Worm (Caenorhabditis elegans): ENCODE results near the gene chil-4.

Gene chil-4

ce11 chrII:9892409-9892808, 36.9 kb upstream of the chil-4 start, which contains the start of gene C08H9.16 (continued):
- TF ChIP-seq nhr-25 (tag; optimal IDR thresholded peaks at IDR 0.05; ENCODE audit: borderline replicate concordance, insufficient read depth) (no peak), dmd-9 (GFP tag; IDR thresholded peaks at IDR 0.05) (no peak), nhr-11 (tag; optimal IDR thresholded peaks at IDR 0.05) (peak; percentile 67), spr-3 (GFP tag; optimal IDR thresholded peaks at IDR 0.05) (no peak), saeg-2 (GFP tag; IDR thresholded peaks at IDR 0.05) (no peak), nhr-237 (tag; optimal IDR thresholded peaks at IDR 0.05) (no peak), dmd-6 (GFP tag; IDR thresholded peaks at IDR 0.05) (peak; percentile 26; the same call in 1 of the 2 replicates), F49E8.2 (tag; optimal IDR thresholded peaks at IDR 0.05; ENCODE audit: borderline replicate concordance) (no peak), T26A8.4 (GFP tag; IDR thresholded peaks at IDR 0.05) (no peak), Y105C5A.15 (GFP tag; IDR thresholded peaks at IDR 0.05) (no peak), nhr-10 (tag; optimal IDR thresholded peaks at IDR 0.05) (no peak), D1046.2 (GFP tag; IDR thresholded peaks at IDR 0.05) (peak; percentile 98), ceh-20 (GFP tag; IDR thresholded peaks at IDR 0.05) (no peak)

DNA sequence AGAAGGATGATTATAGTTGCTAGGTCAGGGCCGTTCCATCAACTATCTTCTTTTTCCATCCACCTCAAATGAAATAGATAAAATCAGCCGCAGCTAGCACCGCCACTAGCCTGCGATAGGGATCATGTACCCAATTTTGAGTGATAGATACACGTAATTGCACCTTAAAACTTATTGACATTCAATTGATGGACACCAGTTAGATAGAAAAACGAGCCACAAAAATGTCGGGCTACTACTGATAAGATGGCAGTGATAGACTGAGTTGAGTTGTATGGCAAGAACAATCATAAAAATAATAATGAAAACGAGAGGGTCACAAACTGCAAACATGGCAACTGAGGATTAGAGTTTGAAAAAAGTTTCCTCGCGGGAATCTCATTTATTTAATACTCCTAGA, 36.3 kb upstream of the chil-4 start:
- TF ChIP-seq attf-4 (tag; optimal IDR thresholded peaks at IDR 0.05), result no peak
- TF ChIP-seq F49E8.2 (tag; optimal IDR thresholded peaks at IDR 0.05; ENCODE audit: borderline replicate concordance), result no peak
- peak; percentile 79 for TF ChIP-seq tra-1 (GFP tag; IDR thresholded peaks at IDR 0.05)
- no peak for TF ChIP-seq nhr-77 (tag; optimal IDR thresholded peaks at IDR 0.05)
- TF ChIP-seq set-16 (GFP tag; IDR thresholded peaks at IDR 0.05), result no peak
- 0 out of 2 replicates have a peak, but pooled peaks have one; percentile 11 for TF ChIP-seq ceh-20 (GFP tag; IDR thresholded peaks at IDR 0.05)
- peak; percentile 62 for TF ChIP-seq nhr-28 (tag; optimal IDR thresholded peaks at IDR 0.05)
- TF ChIP-seq nhr-76 (tag; optimal IDR thresholded peaks at IDR 0.05), result no peak
- no peak for TF ChIP-seq ztf-11 (tag; optimal IDR thresholded peaks at IDR 0.05)
- TF ChIP-seq pqm-1 (tag; optimal IDR thresholded peaks at IDR 0.05), result peak; percentile 72
- no peak for TF ChIP-seq hlh-30 (tag; optimal IDR thresholded peaks at IDR 0.05; ENCODE audit: insufficient read depth)
- TF ChIP-seq dve-1 (tag; optimal IDR thresholded peaks at IDR 0.05; ENCODE audit: insufficient read depth), result peak; percentile 66
- TF ChIP-seq lin-29 (GFP tag; IDR thresholded peaks at IDR 0.05), result no peak
- no peak for TF ChIP-seq mxl-2 (GFP tag; conservative IDR thresholded peaks at IDR 0.05)
- no peak for TF ChIP-seq ceh-62 (tag; optimal IDR thresholded peaks at IDR 0.05)
- no peak for TF ChIP-seq saeg-2 (GFP tag; IDR thresholded peaks at IDR 0.05)
- no peak for TF ChIP-seq F26F4.8 (GFP tag; conservative IDR thresholded peaks at IDR 0.05)
- no peak for TF ChIP-seq ces-1 (GFP tag; optimal IDR thresholded peaks at IDR 0.05)
- no peak for TF ChIP-seq jun-1 (tag; optimal IDR thresholded peaks at IDR 0.05)
- peak; percentile 86 for TF ChIP-seq php-3 (GFP tag; IDR thresholded peaks at IDR 0.05)
- TF ChIP-seq lin-1 (GFP tag; IDR thresholded peaks at IDR 0.05), result 0 out of 2 replicates have a peak, but pooled peaks have one; percentile 41
- no peak for TF ChIP-seq pha-4 (GFP tag; IDR thresholded peaks at IDR 0.05)
- TF ChIP-seq pha-4 (tag; optimal IDR thresholded peaks at IDR 0.05), result no peak
- TF ChIP-seq mes-2 (tag; optimal IDR thresholded peaks at IDR 0.05; ENCODE audit: poor library complexity, severe bottlenecking), result peak; percentile 28
- peak; percentile 60; the same call in 1 of the 2 replicates for TF ChIP-seq nhr-41 (GFP tag; IDR thresholded peaks at IDR 0.05)
- peak; percentile 69 for TF ChIP-seq nhr-48 (tag; optimal IDR thresholded peaks at IDR 0.05)
- TF ChIP-seq hlh-11 (tag; optimal IDR thresholded peaks at IDR 0.05), result peak; percentile 64
- peak in 1 of 2 experiments; percentile 5 for TF ChIP-seq lsy-2 (tag; optimal IDR thresholded peaks at IDR 0.05)
- no peak for TF ChIP-seq daf-16 (GFP tag; optimal IDR thresholded peaks at IDR 0.05)
- TF ChIP-seq daf-16 (tag; optimal IDR thresholded peaks at IDR 0.05), result peak; percentile 53
- no peak for TF ChIP-seq ama-1 (optimal IDR thresholded peaks at IDR 0.05)
- TF ChIP-seq dmd-6 (GFP tag; IDR thresholded peaks at IDR 0.05), result peak; percentile 94
- TF ChIP-seq lin-13 (GFP tag; optimal IDR thresholded peaks at IDR 0.05), result no peak
